Fruit fly (Drosophila melanogaster) whole organism, embryonic: ENCODE data around the gene slmo.

Experiments used
- Adf1 ChIP-seq: fragments of 200-800 bp; sonication (Bioruptor generic); IDR thresholded peaks from 2 replicates; pipeline ENCODE4 v1.3.6; 2022; ENCODE audit warnings: missing biosample characterization, missing genetic modification characterization
- Atf6 ChIP-seq: fragments of 200-800 bp; sonication (Bioruptor generic); IDR thresholded peaks from 2 replicates; pipeline ENCODE4 v1.3.6; 2022; ENCODE audit warnings: missing biosample characterization, missing genetic modification characterization
- CG10321 ChIP-seq: fragments of 200-800 bp; sonication (Bioruptor generic); IDR thresholded peaks from 2 replicates; pipeline ENCODE4 v1.3.6; 2022; ENCODE audit warnings: missing biosample characterization, missing genetic modification characterization
- CG10431 ChIP-seq: fragments of 200-800 bp; sonication (Bioruptor generic); optimal IDR thresholded peaks from 3 replicates; lab custom pipeline; 2018; ENCODE audit warnings: missing biosample characterization, mild to moderate bottlenecking, missing genetic modification characterization
- CG10543 ChIP-seq: fragments of 200-800 bp; sonication (Bioruptor generic); optimal IDR thresholded peaks from 3 replicates; lab custom pipeline; 2017; ENCODE audit warnings: missing biosample characterization, mild to moderate bottlenecking, missing genetic modification characterization, moderate library complexity
- CG13296 ChIP-seq: fragments of 200-800 bp; sonication (Bioruptor generic); optimal IDR thresholded peaks from 3 replicates; lab custom pipeline; 2018; ENCODE audit warnings: missing biosample characterization, mild to moderate bottlenecking, missing genetic modification characterization
- CG13624 ChIP-seq: fragments of 200-800 bp; sonication (Bioruptor generic); optimal IDR thresholded peaks from 2 replicates; lab custom pipeline; 2016; ENCODE audit warnings: missing biosample characterization, missing genetic modification characterization
- CG13894 ChIP-seq: fragments of 200-800 bp; sonication (Bioruptor generic); optimal IDR thresholded peaks from 3 replicates; lab custom pipeline; 2018; ENCODE audit warnings: missing biosample characterization, mild to moderate bottlenecking, missing genetic modification characterization, moderate library complexity
- CG17359 ChIP-seq: fragments of 200-800 bp; sonication (Bioruptor generic); optimal IDR thresholded peaks from 3 replicates; lab custom pipeline; 2018; ENCODE audit warnings: missing biosample characterization, mild to moderate bottlenecking, missing genetic modification characterization, moderate library complexity
- CG18599 ChIP-seq: fragments of 200-800 bp; sonication (Bioruptor generic); optimal IDR thresholded peaks from 3 replicates; lab custom pipeline; 2017; ENCODE audit warnings: missing biosample characterization, missing genetic modification characterization, mild to moderate bottlenecking, moderate library complexity, missing genetic modification reagents
- CG31224 ChIP-seq: fragments of 200-800 bp; sonication (Bioruptor generic); IDR thresholded peaks from 2 replicates; pipeline ENCODE4 v1.3.6; 2022; ENCODE audit warnings: missing biosample characterization, missing genetic modification characterization
- CG32767 ChIP-seq: fragments of 200-800 bp; sonication (Bioruptor generic); IDR thresholded peaks from 2 replicates; pipeline ENCODE4 v1.3.6; 2022; ENCODE audit warnings: missing biosample characterization, missing genetic modification characterization
- CG32772 ChIP-seq: fragments of 200-800 bp; sonication (Bioruptor generic); IDR thresholded peaks from 2 replicates; pipeline ENCODE4 v1.3.6; 2022; ENCODE audit warnings: missing biosample characterization, missing genetic modification characterization
- CG33557 ChIP-seq: fragments of 200-800 bp; sonication (Bioruptor generic); optimal IDR thresholded peaks from 2 replicates; lab custom pipeline; 2019; ENCODE audit warnings: missing biosample characterization, mild to moderate bottlenecking, missing genetic modification characterization, moderate library complexity
- CG34376 ChIP-seq: fragments of 200-800 bp; sonication (Bioruptor generic); optimal IDR thresholded peaks from 2 replicates; lab custom pipeline; 2018; ENCODE audit warnings: missing biosample characterization, mild to moderate bottlenecking, missing genetic modification characterization
- CG5180 ChIP-seq: fragments of 200-800 bp; sonication (Bioruptor generic); optimal IDR thresholded peaks from 3 replicates; lab custom pipeline; 2017; ENCODE audit warnings: missing biosample characterization, missing genetic modification characterization, mild to moderate bottlenecking, moderate library complexity, missing genetic modification reagents
- CG7271 ChIP-seq: fragments of 200-800 bp; sonication (Bioruptor generic); optimal IDR thresholded peaks from 2 replicates; lab custom pipeline; 2018; ENCODE audit warnings: missing biosample characterization, mild to moderate bottlenecking, missing genetic modification characterization, moderate library complexity
- Deaf1 ChIP-seq: fragments of 200-800 bp; optimal IDR thresholded peaks from 3 replicates; lab custom pipeline; 2019; ENCODE audit warnings: missing biosample characterization, mild to moderate bottlenecking, missing genetic modification characterization, moderate library complexity
- Ets97D ChIP-seq: fragments of 200-800 bp; sonication (Bioruptor generic); optimal IDR thresholded peaks from 3 replicates; lab custom pipeline; 2016; ENCODE audit warnings: missing biosample characterization, missing genetic modification characterization
- Fer1 ChIP-seq: fragments of 200-800 bp; sonication (Bioruptor generic); optimal IDR thresholded peaks from 2 replicates; lab custom pipeline; 2017; ENCODE audit warnings: missing biosample characterization, mild to moderate bottlenecking, missing genetic modification characterization
- H2.0 ChIP-seq: fragments of 200-800 bp; sonication (Bioruptor generic); IDR thresholded peaks from 2 replicates; pipeline ENCODE4 v1.3.6; 2022; ENCODE audit warnings: missing biosample characterization, missing genetic modification characterization
- NFAT ChIP-seq: fragments of 200-800 bp; sonication (Bioruptor generic); IDR thresholded peaks from 2 replicates; pipeline ENCODE4 v1.3.6; 2022; ENCODE audit warnings: missing biosample characterization, missing genetic modification characterization
- Rx ChIP-seq: fragments of 200-800 bp; sonication (Bioruptor generic); IDR thresholded peaks from 2 replicates; pipeline ENCODE4 v1.3.6; 2022; ENCODE audit warnings: missing biosample characterization, missing genetic modification characterization
- Sin3A ChIP-seq: fragments of >200 bp; optimal IDR thresholded peaks from 2 replicates; lab custom pipeline; 2018
- Trl ChIP-seq, 3 experiments: fragments of >200 bp in 2 of 3; fragments of 200-800 bp in 1 of 3; sonication (Bioruptor generic) in 1 of 3; optimal IDR thresholded peaks; 2 replicates in 1 of 3; 3 replicates in 2 of 3; lab custom pipeline; 2016 to 2017; ENCODE audit warnings: missing biosample characterization in 1 of 3, missing genetic modification characterization in 1 of 3
- Xbp1 ChIP-seq: fragments of 200-800 bp; sonication (Bioruptor generic); optimal IDR thresholded peaks from 3 replicates; lab custom pipeline; 2016; ENCODE audit warnings: missing biosample characterization, mild to moderate bottlenecking, missing genetic modification characterization
- abd-A ChIP-seq: fragments of 200-800 bp; sonication (Bioruptor generic); optimal IDR thresholded peaks from 3 replicates; lab custom pipeline; 2019; ENCODE audit warnings: missing biosample characterization, mild to moderate bottlenecking, missing genetic modification characterization, moderate library complexity
- chinmo ChIP-seq: fragments of 200-800 bp; sonication (Bioruptor generic); IDR thresholded peaks from 4 replicates; pipeline ENCODE4 v1.3.6; 2022; ENCODE audit warnings: missing biosample characterization, missing genetic modification characterization; ENCODE audit not compliant: partially characterized antibody
- chm ChIP-seq: fragments of 200-800 bp; sonication (Bioruptor generic); IDR thresholded peaks from 2 replicates; pipeline ENCODE4 v1.3.6; 2022; ENCODE audit warnings: missing biosample characterization, missing genetic modification characterization
- ci ChIP-seq: fragments of 200-800 bp; sonication (Bioruptor generic); IDR thresholded peaks from 3 replicates; pipeline ENCODE4 v1.3.6; 2022; ENCODE audit warnings: missing biosample characterization, missing genetic modification characterization
- crol ChIP-seq: fragments of 200-800 bp; sonication (Bioruptor generic); IDR thresholded peaks from 2 replicates; pipeline ENCODE4 v1.3.6; 2022; ENCODE audit warnings: missing biosample characterization, missing genetic modification characterization
- gce ChIP-seq: fragments of 200-800 bp; sonication (Bioruptor generic); IDR thresholded peaks from 3 replicates; pipeline ENCODE4 v1.3.6; 2022; ENCODE audit warnings: missing biosample characterization, missing genetic modification characterization
- grn ChIP-seq: fragments of 200-800 bp; sonication (Bioruptor generic); optimal IDR thresholded peaks from 3 replicates; lab custom pipeline; 2017; ENCODE audit warnings: missing biosample characterization, missing genetic modification characterization
- gsb-n ChIP-seq: fragments of 200-800 bp; sonication (Bioruptor generic); optimal IDR thresholded peaks from 3 replicates; lab custom pipeline; 2018; ENCODE audit warnings: missing biosample characterization, mild to moderate bottlenecking, missing genetic modification characterization
- jumu ChIP-seq: fragments of 200-800 bp; sonication (Bioruptor generic); optimal IDR thresholded peaks from 3 replicates; lab custom pipeline; 2016; ENCODE audit warnings: missing biosample characterization, missing genetic modification characterization
- kni ChIP-seq: fragments of 200-800 bp; sonication (Bioruptor generic); optimal IDR thresholded peaks from 3 replicates; lab custom pipeline; 2017; ENCODE audit warnings: mild to moderate bottlenecking, missing biosample characterization, missing genetic modification reagents, missing genetic modification characterization
- lab ChIP-seq: fragments of 200-800 bp; sonication (Bioruptor generic); optimal IDR thresholded peaks from 3 replicates; lab custom pipeline; 2017; ENCODE audit warnings: missing biosample characterization, missing genetic modification characterization, mild to moderate bottlenecking, moderate library complexity, missing genetic modification reagents
- nerfin-1 ChIP-seq: fragments of 200-800 bp; sonication (Bioruptor generic); optimal IDR thresholded peaks from 3 replicates; lab custom pipeline; 2019; ENCODE audit warnings: missing biosample characterization, mild to moderate bottlenecking, missing genetic modification characterization, moderate library complexity
- phol ChIP-seq: fragments of 200-800 bp; sonication (Bioruptor generic); optimal IDR thresholded peaks from 3 replicates; lab custom pipeline; 2018; ENCODE audit warnings: missing biosample characterization, mild to moderate bottlenecking, missing genetic modification characterization, moderate library complexity
- pros ChIP-seq: fragments of 200-800 bp; sonication (Bioruptor generic); optimal IDR thresholded peaks from 3 replicates; lab custom pipeline; 2019; ENCODE audit warnings: missing biosample characterization, mild to moderate bottlenecking, missing genetic modification characterization, moderate library complexity
- scrt ChIP-seq: fragments of 200-800 bp; sonication (Bioruptor generic); optimal IDR thresholded peaks from 2 replicates; lab custom pipeline; 2018; ENCODE audit warnings: missing biosample characterization, mild to moderate bottlenecking, missing genetic modification characterization, moderate library complexity
- seq ChIP-seq: fragments of 200-800 bp; sonication (Bioruptor generic); IDR thresholded peaks from 2 replicates; pipeline ENCODE4 v1.3.6; 2022; ENCODE audit warnings: missing biosample characterization, missing genetic modification characterization
- sqz ChIP-seq: fragments of 200-800 bp; sonication (Bioruptor generic); optimal IDR thresholded peaks from 3 replicates; lab custom pipeline; 2018; ENCODE audit warnings: missing biosample characterization, mild to moderate bottlenecking, missing genetic modification characterization
- stwl ChIP-seq: fragments of 200-800 bp; sonication (Bioruptor generic); optimal IDR thresholded peaks from 3 replicates; lab custom pipeline; 2018; ENCODE audit warnings: missing biosample characterization, mild to moderate bottlenecking, missing genetic modification characterization, moderate library complexity
- tin ChIP-seq: fragments of 200-800 bp; sonication (Bioruptor generic); optimal IDR thresholded peaks from 3 replicates; lab custom pipeline; 2016; ENCODE audit warnings: missing biosample characterization, missing genetic modification characterization
- vvl ChIP-seq: fragments of 200-800 bp; sonication (Bioruptor generic); IDR thresholded peaks from 2 replicates; pipeline ENCODE4 v1.3.6; 2022; ENCODE audit warnings: missing biosample characterization, missing genetic modification characterization
- wor ChIP-seq: fragments of 200-800 bp; sonication (Bioruptor generic); IDR thresholded peaks from 2 replicates; pipeline ENCODE4 v1.3.6; 2022; ENCODE audit warnings: missing biosample characterization, missing genetic modification characterization
- z ChIP-seq: fragments of 200-800 bp; sonication (Bioruptor generic); IDR thresholded peaks from 3 replicates; pipeline ENCODE4 v1.3.6; 2022; ENCODE audit warnings: missing biosample characterization, missing genetic modification characterization

slmo gene

dm6 chr2L:6048542-6048941, at the start of gene slmo, which contains the start of gene CG34179 (continued):
- TF ChIP-seq jumu (GFP tag; lab: Kevin White, UChicago), result no peak

dm6 chr2L:6092300-6092699, 43.8 kb upstream of the slmo start:
- TF ChIP-seq gce (GFP tag; lab: Robert Waterston, UW) (0 out of 3 replicates have a peak, but pooled peaks have one; percentile 40), tin (GFP tag; lab: Kevin White, UChicago) (no peak), stwl (tag; lab: Kevin White, UChicago) (no peak), CG10543 (GFP tag; lab: Kevin White, UChicago) (peak; percentile 12), Atf6 (GFP tag; lab: Robert Waterston, UW) (0 out of 2 replicates have a peak, but pooled peaks have one; percentile 14), CG13894 (peak; percentile 98), CG34376 (GFP tag; lab: Kevin White, UChicago) (peak; percentile 34), ci (GFP tag; lab: Robert Waterston, UW) (peak; percentile 36; the same call in 1 of the 3 replicates), Deaf1 (tag; lab: Kevin White, UChicago) (peak; percentile 9), abd-A (peak; percentile 62), nerfin-1 (peak; percentile 39), grn (GFP tag; lab: Kevin White, UChicago) (no peak), CG13296 (GFP tag; lab: Kevin White, UChicago) (peak; percentile 33), Trl (optimal IDR thresholded peaks at IDR 0.05; lab: Kevin White, UChicago) (peak in 1 of 2 experiments; percentile 11), Trl (GFP tag; optimal IDR thresholded peaks at IDR 0.05; lab: Kevin White, UChicago) (no peak), Ets97D (peak; percentile 59), CG10321 (GFP tag; lab: Robert Waterston, UW) (no peak), crol (GFP tag; lab: Robert Waterston, UW) (peak; percentile 31; the same call in 1 of the 2 replicates), CG33557 (GFP tag; lab: Kevin White, UChicago) (peak; percentile 12), Sin3A (no peak), H2.0 (no peak), Rx (GFP tag; lab: Robert Waterston, UW) (no peak), chinmo (GFP tag; lab: Robert Waterston, UW) (0 out of 4 replicates have a peak, but pooled peaks have one; percentile 48), CG10431 (GFP tag; lab: Kevin White, UChicago) (peak; percentile 34), CG17359 (peak; percentile 34), phol (tag; lab: Kevin White, UChicago) (peak; percentile 64), sqz (GFP tag; lab: Kevin White, UChicago) (peak; percentile 93), CG32767 (GFP tag; lab: Robert Waterston, UW) (peak; percentile 65; the same call in 1 of the 2 replicates), CG32772 (GFP tag; lab: Robert Waterston, UW) (0 out of 2 replicates have a peak, but pooled peaks have one; percentile 24), pros (GFP tag; lab: Kevin White, UChicago) (peak; percentile 98), Xbp1 (GFP tag; lab: Kevin White, UChicago) (no peak), kni (GFP tag; lab: Kevin White, UChicago) (peak; percentile 65), CG7271 (tag; lab: Kevin White, UChicago) (peak; percentile 11), CG13624 (peak; percentile 26), chm (GFP tag; lab: Robert Waterston, UW) (peak; percentile 57), CG18599 (GFP tag; lab: Kevin White, UChicago) (peak; percentile 25), NFAT (no peak), CG31224 (GFP tag; lab: Robert Waterston, UW) (no peak), gsb-n (tag; lab: Kevin White, UChicago) (peak; percentile 11), wor (no peak), scrt (GFP tag; lab: Kevin White, UChicago) (peak; percentile 23), lab (peak; percentile 20), vvl (0 out of 2 replicates have a peak, but pooled peaks have one; percentile 14), z (GFP tag; lab: Robert Waterston, UW) (peak; percentile 73; the same call in 2 of the 3 replicates), Adf1 (peak; percentile 15; the same call in 1 of the 2 replicates), Fer1 (GFP tag; lab: Kevin White, UChicago) (peak; percentile 42), seq (peak; percentile 65; the same call in 1 of the 2 replicates), CG5180 (peak; percentile 58)
